Fruit fly (Drosophila melanogaster) whole organism, wandering third instar larva: Measurements from ENCODE around the gene ATPsynD.

Experiments used
- Abd-B ChIP-seq: fragments of >200 bp; optimal IDR thresholded peaks from 2 replicates; lab custom pipeline; 2017; ENCODE audit warnings: missing biosample characterization, missing genetic modification characterization
- CG32264 ChIP-seq: fragments of 200-800 bp; sonication (Bioruptor generic); optimal IDR thresholded peaks from 2 replicates; lab custom pipeline; 2016; ENCODE audit warnings: missing biosample characterization, missing genetic modification characterization
- CG9705 ChIP-seq: fragments of 200-800 bp; sonication (Bioruptor generic); optimal IDR thresholded peaks from 2 replicates; lab custom pipeline; 2018; ENCODE audit warnings: missing biosample characterization, mild to moderate bottlenecking, missing genetic modification characterization
- CrebA ChIP-seq: fragments of 200-800 bp; sonication (Bioruptor generic); optimal IDR thresholded peaks from 2 replicates; lab custom pipeline; 2016; ENCODE audit warnings: missing biosample characterization, mild to moderate bottlenecking, missing genetic modification characterization, borderline replicate concordance
- Dfd ChIP-seq: fragments of >200 bp; optimal IDR thresholded peaks from 2 replicates; lab custom pipeline; 2017; ENCODE audit warnings: missing biosample characterization, missing genetic modification characterization
- Dif ChIP-seq: fragments of 200-275, 200-300 bp; sonication (Bioruptor generic); optimal IDR thresholded peaks from 2 replicates; lab custom pipeline; 2018; ENCODE audit warnings: missing biosample characterization, missing genetic modification characterization; ENCODE audit not compliant: partially characterized antibody
- GATAd ChIP-seq: sonication (Bioruptor generic); optimal IDR thresholded peaks from 2 replicates; lab custom pipeline; 2016; ENCODE audit warnings: missing biosample characterization, missing genetic modification characterization
- HLH106 ChIP-seq: fragments of 200-800 bp; optimal IDR thresholded peaks from 3 replicates; lab custom pipeline; 2019; ENCODE audit warnings: missing biosample characterization, mild to moderate bottlenecking, missing genetic modification characterization, moderate library complexity
- Hnf4 ChIP-seq: fragments of 200-800 bp; sonication (Bioruptor generic); optimal IDR thresholded peaks from 2 replicates; lab custom pipeline; 2016; ENCODE audit warnings: missing biosample characterization, mild to moderate bottlenecking, missing genetic modification characterization
- Hr78 ChIP-seq: fragments of >200 bp; optimal IDR thresholded peaks from 2 replicates; lab custom pipeline; 2017; ENCODE audit warnings: missing biosample characterization, missing genetic modification characterization
- Hr83 ChIP-seq: fragments of 200-300 bp; sonication (Bioruptor generic); optimal IDR thresholded peaks from 2 replicates; lab custom pipeline; 2016; ENCODE audit warnings: missing biosample characterization, mild to moderate bottlenecking, missing genetic modification characterization, moderate library complexity; ENCODE audit not compliant: poor library complexity, severe bottlenecking
- Jra ChIP-seq: sonication (Bioruptor generic); optimal IDR thresholded peaks from 2 replicates; lab custom pipeline; 2016; ENCODE audit warnings: missing biosample characterization, missing genetic modification characterization
- Mio ChIP-seq: sonication (Bioruptor generic); optimal IDR thresholded peaks from 2 replicates; lab custom pipeline; 2016; ENCODE audit warnings: missing biosample characterization, missing genetic modification characterization
- Myc ChIP-seq: fragments of >200 bp; optimal IDR thresholded peaks from 2 replicates; lab custom pipeline; 2017
- N ChIP-seq: fragments of >200 bp; optimal IDR thresholded peaks from 2 replicates; lab custom pipeline; 2018; ENCODE audit warnings: missing biosample characterization, missing external identifiers, missing genetic modification characterization
- OdsH ChIP-seq: fragments of 200-800 bp; sonication (Bioruptor generic); optimal IDR thresholded peaks from 2 replicates; lab custom pipeline; 2016; ENCODE audit warnings: missing biosample characterization, mild to moderate bottlenecking, missing genetic modification characterization
- Rel ChIP-seq, 2 experiments: fragments of 200-800 bp; sonication (Bioruptor generic) in 1 of 2; optimal IDR thresholded peaks; 2 replicates in 1 of 2; 3 replicates in 1 of 2; lab custom pipeline; 2016 to 2019; ENCODE audit warnings: mild to moderate bottlenecking in 2 of 2, missing biosample characterization in 2 of 2, missing genetic modification characterization in 2 of 2, moderate library complexity in 1 of 2
- Sp1 ChIP-seq: fragments of 200-800 bp; sonication (Bioruptor generic); optimal IDR thresholded peaks from 3 replicates; lab custom pipeline; 2019; ENCODE audit warnings: missing biosample characterization, mild to moderate bottlenecking, missing genetic modification characterization, moderate library complexity
- Vsx2 ChIP-seq: fragments of 200-300, 225-300 bp; sonication (Bioruptor generic); optimal IDR thresholded peaks from 2 replicates; lab custom pipeline; 2018; ENCODE audit warnings: missing biosample characterization, missing genetic modification characterization; ENCODE audit not compliant: partially characterized antibody
- br ChIP-seq: fragments of 200-800 bp; sonication (Bioruptor generic); optimal IDR thresholded peaks from 2 replicates; lab custom pipeline; 2016; ENCODE audit warnings: missing biosample characterization, missing genetic modification characterization
- brk ChIP-seq: fragments of 200-800 bp; sonication (Bioruptor generic); optimal IDR thresholded peaks from 2 replicates; lab custom pipeline; 2016; ENCODE audit warnings: missing biosample characterization, mild to moderate bottlenecking, missing genetic modification characterization
- dl ChIP-seq, 2 experiments: fragments of 175-275, 200-275 bp in 1 of 2; fragments of 200-275 bp in 1 of 2; sonication (Bioruptor generic); optimal IDR thresholded peaks; lab custom pipeline; 2018; ENCODE audit warnings: mild to moderate bottlenecking in 2 of 2, missing biosample characterization in 2 of 2, missing genetic modification characterization in 2 of 2, moderate library complexity in 2 of 2; ENCODE audit not compliant: partially characterized antibody in 2 of 2, insufficient read depth in 1 of 2
- dmrt93B ChIP-seq: fragments of 200-800 bp; sonication (Bioruptor generic); optimal IDR thresholded peaks from 2 replicates; lab custom pipeline; 2018; ENCODE audit warnings: missing biosample characterization, mild to moderate bottlenecking, missing genetic modification characterization
- dsf ChIP-seq: sonication (Bioruptor generic); optimal IDR thresholded peaks from 2 replicates; lab custom pipeline; 2016; ENCODE audit warnings: missing biosample characterization, missing genetic modification characterization, borderline replicate concordance
- ey ChIP-seq: fragments of 200-800 bp; sonication (Bioruptor generic); optimal IDR thresholded peaks from 2 replicates; lab custom pipeline; 2016; ENCODE audit warnings: missing biosample characterization, missing genetic modification characterization
- foxo ChIP-seq, 2 experiments: fragments of 200-800 bp; sonication (Bioruptor generic); optimal IDR thresholded peaks; 2 replicates in 1 of 2; 3 replicates in 1 of 2; lab custom pipeline; 2016 to 2017; ENCODE audit warnings: missing biosample characterization in 2 of 2, missing genetic modification characterization in 2 of 2
- fru ChIP-seq: fragments of 200-800 bp; sonication (Bioruptor generic); optimal IDR thresholded peaks from 3 replicates; lab custom pipeline; 2016; ENCODE audit warnings: missing biosample characterization, mild to moderate bottlenecking, missing genetic modification characterization
- h ChIP-seq: fragments of 200-800 bp; sonication (Bioruptor generic); optimal IDR thresholded peaks from 3 replicates; lab custom pipeline; 2016; ENCODE audit warnings: missing biosample characterization, mild to moderate bottlenecking, missing genetic modification characterization
- jim ChIP-seq: fragments of 175-275, 200-325 bp; sonication (Bioruptor generic); optimal IDR thresholded peaks from 2 replicates; lab custom pipeline; 2016; ENCODE audit warnings: missing biosample characterization, mild to moderate bottlenecking, missing genetic modification characterization
- lola ChIP-seq: fragments of >200 bp; optimal IDR thresholded peaks from 2 replicates; lab custom pipeline; 2017; ENCODE audit warnings: missing biosample characterization, missing genetic modification characterization
- pan ChIP-seq: fragments of >200 bp; optimal IDR thresholded peaks from 2 replicates; lab custom pipeline; 2017
- psq ChIP-seq: fragments of 200-800 bp; sonication (Bioruptor generic); optimal IDR thresholded peaks from 3 replicates; lab custom pipeline; 2017; ENCODE audit warnings: missing biosample characterization, mild to moderate bottlenecking, missing genetic modification characterization, moderate library complexity
- rgr ChIP-seq: fragments of 200-800 bp; sonication (Bioruptor generic); optimal IDR thresholded peaks from 3 replicates; lab custom pipeline; 2016; ENCODE audit warnings: missing biosample characterization, mild to moderate bottlenecking, missing genetic modification characterization
- sage ChIP-seq: fragments of 200-800 bp; sonication (Bioruptor generic); optimal IDR thresholded peaks from 2 replicates; lab custom pipeline; 2016; ENCODE audit warnings: missing biosample characterization, mild to moderate bottlenecking, missing genetic modification characterization
- sv ChIP-seq: fragments of 200-800 bp; sonication (Bioruptor generic); optimal IDR thresholded peaks from 3 replicates; lab custom pipeline; 2016; ENCODE audit warnings: missing biosample characterization, missing genetic modification characterization
- tai ChIP-seq: sonication (Bioruptor generic); optimal IDR thresholded peaks from 2 replicates; lab custom pipeline; 2016; ENCODE audit warnings: missing biosample characterization, missing genetic modification characterization
- usp ChIP-seq: fragments of >200 bp; optimal IDR thresholded peaks from 2 replicates; lab custom pipeline; 2017; ENCODE audit warnings: missing biosample characterization, missing genetic modification characterization
- woc ChIP-seq: sonication (Bioruptor generic); optimal IDR thresholded peaks from 2 replicates; lab custom pipeline; 2016; ENCODE audit warnings: missing biosample characterization, mild to moderate bottlenecking, missing genetic modification characterization

ATPsynD gene

dm6 chr3R:19058384-19058783 lies 36.4 kb upstream of the ATPsynD start:
- TF ChIP-seq N (GFP tag; lab: Kevin White, UChicago) = no peak
- TF ChIP-seq Mio (GFP tag; lab: Kevin White, UChicago) = no peak
- no peak for TF ChIP-seq brk
- no peak for TF ChIP-seq jim
- no peak for TF ChIP-seq Hr83 (GFP tag; lab: Kevin White, UChicago)
- no peak for TF ChIP-seq OdsH (GFP tag; lab: Kevin White, UChicago)
- no peak for TF ChIP-seq dl (GFP tag; optimal IDR thresholded peaks at IDR 0.05; lab: Kevin White, UChicago; ENCODE audit: insufficient read depth in 1 of 2, partially characterized antibody in 2 of 2)
- TF ChIP-seq rgr = no peak
- TF ChIP-seq pan = no peak
- no peak for TF ChIP-seq h (GFP tag; lab: Kevin White, UChicago)
- no peak for TF ChIP-seq sage (GFP tag; lab: Kevin White, UChicago)
- TF ChIP-seq HLH106 (tag; lab: Kevin White, UChicago) = no peak
- no peak for TF ChIP-seq br (GFP tag; lab: Kevin White, UChicago)
- TF ChIP-seq Hr78 = no peak
- TF ChIP-seq usp (GFP tag; lab: Kevin White, UChicago) = no peak
- TF ChIP-seq dsf (GFP tag; lab: Kevin White, UChicago) = no peak

DNA sequence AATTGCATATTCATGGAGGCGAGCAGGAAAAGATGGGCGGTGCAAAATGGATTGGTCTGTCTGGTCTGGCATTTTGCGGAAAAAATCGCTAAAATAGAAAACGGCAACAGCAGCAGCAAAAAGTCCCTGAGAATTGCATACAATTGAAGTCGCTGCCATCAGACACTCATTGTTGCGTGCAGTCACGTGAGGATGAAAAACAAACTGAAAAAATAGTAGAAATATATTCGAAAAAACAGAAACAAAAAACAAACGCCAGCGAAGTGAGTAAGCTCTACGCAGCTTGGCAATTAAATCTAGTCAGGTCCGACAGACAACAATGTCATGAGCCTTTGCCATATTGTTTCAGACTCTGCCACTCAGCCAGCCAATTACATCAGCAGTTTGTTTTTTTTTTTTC lies 35.5 kb upstream of the ATPsynD start:
- no peak for TF ChIP-seq sage (GFP tag; lab: Kevin White, UChicago)

- peak; percentile 4 for TF ChIP-seq Hnf4 (GFP tag; lab: Kevin White, UChicago)
- TF ChIP-seq CrebA (GFP tag; lab: Kevin White, UChicago) = no peak
- TF ChIP-seq rgr = peak; percentile 2
- TF ChIP-seq, all 38 proteins: peak for 2
These were observed 34.6 kb upstream of the ATPsynD start for dm6 chr3R:19060173-19060572.

- TF ChIP-seq lola (GFP tag; lab: Kevin White, UChicago) (no peak), foxo (GFP tag; optimal IDR thresholded peaks at IDR 0.05; lab: Kevin White, UChicago) (peak in 1 of 2 experiments; percentile 39)
These were observed 32.3 kb upstream of the ATPsynD start for dm6 chr3R:19062549-19062948.

DNA sequence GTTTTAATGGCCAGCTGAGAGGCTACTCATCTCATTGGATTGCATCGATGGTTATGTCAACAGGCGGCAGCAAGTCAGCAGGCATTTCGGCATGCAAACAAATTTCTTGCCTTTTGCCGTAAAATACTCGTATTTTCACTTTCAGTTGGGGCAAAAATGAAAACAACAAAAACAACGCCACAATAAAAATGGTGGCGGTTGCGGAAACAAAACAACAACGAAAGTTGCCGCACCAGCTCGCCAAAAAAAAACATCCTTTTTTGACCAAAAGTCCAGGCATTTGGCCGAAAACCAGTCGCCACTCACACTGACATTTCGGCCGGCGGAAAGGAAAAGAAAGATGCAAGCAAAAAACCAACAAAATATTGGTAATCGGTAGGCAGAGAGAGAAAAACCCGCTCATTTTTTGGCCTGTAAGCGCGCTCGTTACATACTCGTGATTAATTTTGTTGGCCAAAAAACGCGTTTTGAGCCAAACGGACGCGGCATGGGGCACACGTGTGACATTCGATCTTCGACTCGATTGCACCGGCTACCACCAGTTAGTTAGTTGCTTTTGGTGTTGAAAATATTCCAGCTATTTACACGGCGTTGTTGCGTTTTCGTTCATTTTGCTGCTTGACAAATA lies 30.6 kb upstream of the ATPsynD start:
- TF ChIP-seq tai (GFP tag; lab: Kevin White, UChicago) (no peak), N (GFP tag; lab: Kevin White, UChicago) (no peak), woc (GFP tag; lab: Kevin White, UChicago) (peak; percentile 12), GATAd (no peak), ey (GFP tag; lab: Kevin White, UChicago) (no peak), Abd-B (no peak), CrebA (GFP tag; lab: Kevin White, UChicago) (no peak), rgr (peak; percentile 32), fru (GFP tag; lab: Kevin White, UChicago) (peak; percentile 20), foxo (GFP tag; optimal IDR thresholded peaks at IDR 0.05; lab: Kevin White, UChicago) (no peak), Rel (GFP tag; optimal IDR thresholded peaks at IDR 0.05; lab: Kevin White, UChicago) (peak; percentile 50), Rel (tag; optimal IDR thresholded peaks at IDR 0.05; lab: Kevin White, UChicago) (no peak), sage (GFP tag; lab: Kevin White, UChicago) (no peak), br (GFP tag; lab: Kevin White, UChicago) (peak; percentile 5), Hr83 (GFP tag; lab: Kevin White, UChicago) (no peak), Hnf4 (GFP tag; lab: Kevin White, UChicago) (no peak), Dfd (no peak), Sp1 (GFP tag; lab: Kevin White, UChicago) (peak; percentile 50), Hr78 (no peak), jim (no peak), usp (GFP tag; lab: Kevin White, UChicago) (no peak), Vsx2 (no peak), Jra (GFP tag; lab: Kevin White, UChicago) (no peak), Mio (GFP tag; lab: Kevin White, UChicago) (no peak), lola (GFP tag; lab: Kevin White, UChicago) (no peak), sv (GFP tag; lab: Kevin White, UChicago) (no peak), brk (peak; percentile 51), dl (GFP tag; optimal IDR thresholded peaks at IDR 0.05; lab: Kevin White, UChicago; ENCODE audit: insufficient read depth in 1 of 2, partially characterized antibody in 2 of 2) (no peak), psq (GFP tag; lab: Kevin White, UChicago) (peak; percentile 36), Dif (GFP tag; lab: Kevin White, UChicago) (no peak), dmrt93B (GFP tag; lab: Kevin White, UChicago) (no peak), dsf (GFP tag; lab: Kevin White, UChicago) (no peak), OdsH (GFP tag; lab: Kevin White, UChicago) (peak; percentile 26), HLH106 (tag; lab: Kevin White, UChicago) (no peak), h (GFP tag; lab: Kevin White, UChicago) (no peak), CG9705 (GFP tag; lab: Kevin White, UChicago) (no peak), Myc (lab: Kevin White, UChicago) (no peak), pan (no peak), CG32264 (no peak)
